Worm (Caenorhabditis elegans): ENCODE measurements around the gene F13A2.1.

Gene F13A2.1

ce11 chrV:4386173-4386572, 4.0 kb upstream of the F13A2.1 start, which contains the start of gene F13A2.10:
Gene F13A2.10 (minus strand): TSS chrV:4386273.
- no peak for TF ChIP-seq F49E8.2 (tag; optimal IDR thresholded peaks at IDR 0.05; ENCODE audit: insufficient read depth)
- TF ChIP-seq nhr-27 (tag; optimal IDR thresholded peaks at IDR 0.05) = no peak
- TF ChIP-seq sea-2 (GFP tag; IDR thresholded peaks at IDR 0.05) = no peak
- TF ChIP-seq madf-6 (GFP tag; IDR thresholded peaks at IDR 0.05) = no peak
- TF ChIP-seq dpl-1 (GFP tag; optimal IDR thresholded peaks at IDR 0.05) = no peak
- TF ChIP-seq ztf-3 (GFP tag; optimal IDR thresholded peaks at IDR 0.05) = no peak
- no peak for TF ChIP-seq lin-54 (GFP tag; optimal IDR thresholded peaks at IDR 0.05)
- no peak for TF ChIP-seq Y53F4B.3 (GFP tag; IDR thresholded peaks at IDR 0.05)
- no peak for TF ChIP-seq B0261.1 (tag; optimal IDR thresholded peaks at IDR 0.05)
- TF ChIP-seq unc-130 (GFP tag; optimal IDR thresholded peaks at IDR 0.05) = no peak
- no peak for TF ChIP-seq K12H6.12 (tag; optimal IDR thresholded peaks at IDR 0.05)
- no peak for TF ChIP-seq F37B4.10 (GFP tag; IDR thresholded peaks at IDR 0.05)
- TF ChIP-seq ztf-22 (GFP tag; optimal IDR thresholded peaks at IDR 0.05) = no peak

ce11 chrV:4384482-4384881, 2.3 kb upstream of the F13A2.1 start, which contains the start of gene F13A2.2:
Gene F13A2.2 (minus strand): TSS chrV:4384582.
- TF ChIP-seq tlf-1 (GFP tag; optimal IDR thresholded peaks at IDR 0.05) = no peak
- TF ChIP-seq Y67H2A.10 (GFP tag; conservative IDR thresholded peaks at IDR 0.05) = no peak
- no peak for TF ChIP-seq bed-2 (GFP tag; IDR thresholded peaks at IDR 0.05)
- TF ChIP-seq F57C9.4 (tag; optimal IDR thresholded peaks at IDR 0.05) = no peak
- no peak for TF ChIP-seq unc-130 (GFP tag; optimal IDR thresholded peaks at IDR 0.05)
- TF ChIP-seq athp-1 (tag; optimal IDR thresholded peaks at IDR 0.05) = no peak
- no peak for TF ChIP-seq nhr-80 (tag; optimal IDR thresholded peaks at IDR 0.05)
- TF ChIP-seq attf-6 (GFP tag; IDR thresholded peaks at IDR 0.05) = no peak

ce11 chrV:4377622-4378021, 4.6 kb downstream of the F13A2.1 start, which contains the start of gene F32D1.8:
Gene F32D1.8 (minus strand): TSS chrV:4377722.
- TF ChIP-seq nhr-90 (tag; optimal IDR thresholded peaks at IDR 0.05) (no peak), ceh-100 (GFP tag; IDR thresholded peaks at IDR 0.05) (no peak), snpc-1.3 (tag; optimal IDR thresholded peaks at IDR 0.05; ENCODE audit: insufficient read depth) (no peak), ztf-26 (tag; optimal IDR thresholded peaks at IDR 0.05) (no peak), cebp-1 (GFP tag; IDR thresholded peaks at IDR 0.05) (no peak), cebp-1 (tag; optimal IDR thresholded peaks at IDR 0.05) (no peak), K12H6.12 (tag; optimal IDR thresholded peaks at IDR 0.05) (no peak), sptf-2 (GFP tag; optimal IDR thresholded peaks at IDR 0.05) (no peak), dpl-1 (GFP tag; optimal IDR thresholded peaks at IDR 0.05) (no peak), hlh-12 (tag; optimal IDR thresholded peaks at IDR 0.05) (no peak), zfh-2 (GFP tag; conservative IDR thresholded peaks at IDR 0.05) (no peak), tlf-1 (GFP tag; optimal IDR thresholded peaks at IDR 0.05) (no peak), Y56A3A.18 (GFP tag; IDR thresholded peaks at IDR 0.05) (no peak), mes-4 (tag; optimal IDR thresholded peaks at IDR 0.05) (no peak), madf-3 (GFP tag; IDR thresholded peaks at IDR 0.05) (no peak), Y53G8AR.9 (GFP tag; conservative IDR thresholded peaks at IDR 0.05) (no peak), ztf-28 (GFP tag; IDR thresholded peaks at IDR 0.05) (no peak)

- TF ChIP-seq attf-5 (GFP tag; optimal IDR thresholded peaks at IDR 0.05) = no peak
- TF ChIP-seq sdz-38 (tag; optimal IDR thresholded peaks at IDR 0.05) = no peak
- 0 out of 2 replicates have a peak, but pooled peaks have one; percentile 49 for TF ChIP-seq Y95B8A.8 (GFP tag; IDR thresholded peaks at IDR 0.05)
- TF ChIP-seq ztf-3 (GFP tag; optimal IDR thresholded peaks at IDR 0.05) = no peak
- no peak for TF ChIP-seq tbx-9 (tag; optimal IDR thresholded peaks at IDR 0.05; ENCODE audit: borderline replicate concordance)
- no peak for TF ChIP-seq hrde-1 (tag; optimal IDR thresholded peaks at IDR 0.05; ENCODE audit: borderline replicate concordance)
- TF ChIP-seq gei-17 (GFP tag; optimal IDR thresholded peaks at IDR 0.05) = no peak
- no peak for TF ChIP-seq Y53F4B.3 (GFP tag; IDR thresholded peaks at IDR 0.05)
- TF ChIP-seq rcor-1 (GFP tag; IDR thresholded peaks at IDR 0.05) = peak; percentile 66
- no peak for TF ChIP-seq madf-3 (GFP tag; IDR thresholded peaks at IDR 0.05)
- no peak for TF ChIP-seq zim-3 (tag; optimal IDR thresholded peaks at IDR 0.05)
- no peak for TF ChIP-seq somi-1 (GFP tag; optimal IDR thresholded peaks at IDR 0.05)
- no peak for TF ChIP-seq F39B2.1 (GFP tag; IDR thresholded peaks at IDR 0.05)
- TF ChIP-seq cebp-1 (GFP tag; IDR thresholded peaks at IDR 0.05) = no peak
- no peak for TF ChIP-seq cebp-1 (tag; optimal IDR thresholded peaks at IDR 0.05)
Measured at ce11 chrV:4375807-4376564, 6.2 kb downstream of the F13A2.1 start, which contains the start of gene F32D1.7. Gene F32D1.7 (minus strand): TSS chrV:4376173.

Measured in whole organism, young adult.